Worm (Caenorhabditis elegans): ENCODE data around the gene Y82E9BR.22.

DNA sequence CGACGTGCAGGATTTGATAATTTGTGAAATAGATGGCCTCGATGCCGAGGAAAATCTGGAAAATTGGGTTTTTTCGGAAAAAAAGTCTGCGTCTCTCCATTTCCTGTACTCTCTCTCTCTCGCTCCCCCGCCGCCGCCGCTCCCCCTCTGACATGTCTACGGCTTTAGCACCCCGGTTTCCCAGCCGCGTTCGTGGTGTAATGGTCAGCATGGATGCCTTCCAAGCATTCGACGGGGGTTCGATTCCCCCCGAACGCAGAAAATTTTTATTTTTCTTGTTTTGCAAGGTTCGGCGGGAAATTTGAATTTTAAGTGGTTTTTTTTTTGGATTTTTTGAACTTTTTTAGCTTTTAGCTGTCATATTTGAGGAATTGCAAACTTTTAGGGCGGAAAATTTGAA, 15.3 kb upstream of the Y82E9BR.22 start:
- TF ChIP-seq hlh-4 (tag; optimal IDR thresholded peaks at IDR 0.05): no peak
- no peak for TF ChIP-seq nhr-11 (tag; optimal IDR thresholded peaks at IDR 0.05)
- no peak for TF ChIP-seq ces-1 (GFP tag; optimal IDR thresholded peaks at IDR 0.05)
- peak; percentile 1 for TF ChIP-seq nhr-237 (tag; optimal IDR thresholded peaks at IDR 0.05)
- peak; percentile 76 for TF ChIP-seq skn-1 (tag; optimal IDR thresholded peaks at IDR 0.05)
